Worm (Caenorhabditis elegans) whole organism, L4 larva: ENCODE measurements around the gene B0454.5.

Experiments
- ama-1 ChIP-seq: fragments of 150-350 bp; optimal IDR thresholded peaks from 2 replicates; lab custom pipeline; 2014; ENCODE audit warnings: inconsistent platforms, mixed read lengths
- ceh-44 ChIP-seq: fragments of 200-800 bp; sonication (Bioruptor generic); IDR thresholded peaks from 2 replicates; pipeline ENCODE4 v1.3.6; 2022; ENCODE audit warnings: missing genetic modification reagents, missing genetic modification characterization, missing compliant biosample characterization
- ceh-82 ChIP-seq: sonication (generic microtip); optimal IDR thresholded peaks from 2 replicates; lab custom pipeline; 2017; ENCODE audit warnings: missing biosample characterization, missing genetic modification characterization
- fos-1 ChIP-seq: fragments of 150-350 bp; optimal IDR thresholded peaks from 2 replicates; lab custom pipeline; 2014; ENCODE audit warnings: missing biosample characterization, missing genetic modification characterization
- unc-39 ChIP-seq: sonication (generic microtip); optimal IDR thresholded peaks from 2 replicates; lab custom pipeline; 2017; ENCODE audit warnings: missing biosample characterization, missing genetic modification characterization

- no peak for TF ChIP-seq fos-1 (tag; lab: Kevin White, UChicago)
- TF ChIP-seq ama-1 (lab: Kevin White, UChicago) = no peak
- TF ChIP-seq ceh-82 (tag; lab: Kevin White, UChicago) = no peak
- TF ChIP-seq ceh-44 (GFP tag; lab: Robert Waterston, UW) = no peak
- no peak for TF ChIP-seq unc-39 (tag; lab: Kevin White, UChicago)
These were observed 10.3 kb downstream of the B0454.5 start for ce11 chrII:3048989-3049388.
